Fruit fly (Drosophila melanogaster) Kc167 (cell line): ENCODE measurements around the gene CG6845.

ENCODE experiments used
- Sin3A ChIP-seq: fragments of >200 bp; optimal IDR thresholded peaks from 2 replicates; lab custom pipeline; 2018; ENCODE audit warnings: missing external identifiers
- h ChIP-seq: fragments of >200 bp; optimal IDR thresholded peaks from 3 replicates; lab custom pipeline; 2018; ENCODE audit warnings: missing external identifiers
- insv ChIP-seq: fragments of >200 bp; optimal IDR thresholded peaks from 3 replicates; lab custom pipeline; 2018; ENCODE audit warnings: missing external identifiers
- psq ChIP-seq: fragments of >200 bp; optimal IDR thresholded peaks from 2 replicates; lab custom pipeline; 2017; ENCODE audit warnings: missing external identifiers
- ttk ChIP-seq: sonication (Bioruptor generic); optimal IDR thresholded peaks from 2 replicates; lab custom pipeline; 2017; ENCODE audit warnings: missing external identifiers

DNA sequence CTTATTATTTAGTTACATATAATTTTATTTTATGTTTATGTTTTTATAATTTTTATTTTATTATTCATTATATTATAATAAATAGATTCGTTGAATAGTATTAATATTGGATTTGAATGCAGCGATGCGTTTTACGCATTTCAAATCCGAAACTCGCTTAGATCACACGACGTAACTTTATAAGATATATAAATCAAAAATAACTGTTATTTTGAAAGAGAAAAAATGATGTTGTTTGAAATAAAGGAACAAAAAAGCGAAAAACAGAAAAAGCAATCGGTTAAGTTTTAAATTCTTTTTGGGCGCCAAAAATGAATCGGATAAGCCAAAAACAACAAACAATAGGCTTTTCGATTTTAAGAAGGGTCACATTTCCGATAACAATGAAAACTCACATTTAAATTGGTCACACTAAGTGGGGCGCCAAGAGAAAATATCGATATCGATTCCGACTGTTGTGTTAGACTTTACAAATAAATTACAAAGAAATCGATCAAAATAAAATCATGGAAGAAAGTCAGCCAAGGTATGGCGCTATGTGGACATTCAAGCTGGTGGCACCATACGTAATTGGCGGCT lies at the start of gene CG6845:
- TF ChIP-seq ttk (lab: Kevin White, UChicago) (no peak), insv (lab: Kevin White, UChicago) (no peak), psq (lab: Kevin White, UChicago) (no peak), Sin3A (lab: Kevin White, UChicago) (no peak), h (lab: Kevin White, UChicago) (no peak)
